Worm (Caenorhabditis elegans) whole organism, L4 larva: ENCODE results near the gene F34H10.4.

Experiments
- Y105C5A.15 ChIP-seq: fragments of 200-800 bp; sonication (Bioruptor generic); IDR thresholded peaks from 2 replicates; pipeline ENCODE4 v1.3.6; 2022; ENCODE audit warnings: missing genetic modification characterization, missing compliant biosample characterization
- Y5F2A.4 ChIP-seq: fragments of 200-800 bp; sonication (Bioruptor generic); optimal IDR thresholded peaks from 2 replicates; lab custom pipeline; 2018; ENCODE audit warnings: mild to moderate bottlenecking, missing genetic modification characterization, missing compliant biosample characterization
- ces-1 ChIP-seq: fragments of 150-350 bp; sonication (generic microtip); optimal IDR thresholded peaks from 4 replicates; lab custom pipeline; 2014; ENCODE audit warnings: missing biosample characterization, missing genetic modification reagents, missing genetic modification characterization
- jun-1 ChIP-seq: fragments of 150-350 bp; optimal IDR thresholded peaks from 2 replicates; lab custom pipeline; 2014; ENCODE audit warnings: missing biosample characterization, missing genetic modification reagents, missing genetic modification characterization
- lsy-2 ChIP-seq, 2 experiments: fragments of 150-350 bp in 1 of 2; sonication (generic microtip) in 1 of 2; optimal IDR thresholded peaks; 2 replicates each; lab custom pipeline; 2014 to 2017; ENCODE audit warnings: missing biosample characterization in 2 of 2, missing genetic modification characterization in 2 of 2
- nhr-11 ChIP-seq: fragments of 150-350 bp; optimal IDR thresholded peaks from 2 replicates; lab custom pipeline; 2014; ENCODE audit warnings: missing biosample characterization, missing genetic modification characterization
- nhr-25 ChIP-seq: sonication (generic microtip); optimal IDR thresholded peaks from 2 replicates; lab custom pipeline; 2017; ENCODE audit warnings: missing genetic modification characterization, mild to moderate bottlenecking, missing compliant biosample characterization, antibody characterized with exemption, moderate library complexity, borderline replicate concordance; ENCODE audit not compliant: insufficient read depth
- nhr-77 ChIP-seq: fragments of 150-350 bp; optimal IDR thresholded peaks from 2 replicates; lab custom pipeline; 2014; ENCODE audit warnings: missing biosample characterization, missing genetic modification characterization
- spr-3 ChIP-seq: fragments of 200-800 bp; sonication (Bioruptor generic); optimal IDR thresholded peaks from 2 replicates; lab custom pipeline; 2018; ENCODE audit warnings: mild to moderate bottlenecking, missing genetic modification characterization, missing compliant biosample characterization
- ztf-11 ChIP-seq: fragments of 150-350 bp; optimal IDR thresholded peaks from 2 replicates; lab custom pipeline; 2014; ENCODE audit warnings: missing biosample characterization, missing genetic modification characterization

- TF ChIP-seq spr-3 (GFP tag; lab: Kevin White, UChicago): no peak
- no peak for TF ChIP-seq nhr-11
- no peak for TF ChIP-seq lsy-2 (tag; optimal IDR thresholded peaks at IDR 0.05; lab: Kevin White, UChicago)
- TF ChIP-seq Y5F2A.4 (GFP tag; lab: Kevin White, UChicago): no peak
- no peak for TF ChIP-seq nhr-77
- no peak for TF ChIP-seq ztf-11 (tag; lab: Kevin White, UChicago)
- TF ChIP-seq Y105C5A.15 (GFP tag; lab: Robert Waterston, UW): no peak
- no peak for TF ChIP-seq jun-1
- TF ChIP-seq nhr-25: no peak
- no peak for TF ChIP-seq ces-1 (GFP tag; lab: Kevin White, UChicago)
Measured at ce11 chrX:9620136-9620535, 28.2 kb upstream of the F34H10.4 start, which contains the start of gene C11E4.8.
